Worm (Caenorhabditis elegans): ENCODE data around the gene clec-57.

- TF ChIP-seq aly-2 (tag; optimal IDR thresholded peaks at IDR 0.05) (no peak), mab-5 (tag; optimal IDR thresholded peaks at IDR 0.05) (no peak), peb-1 (tag; optimal IDR thresholded peaks at IDR 0.05) (no peak), ztf-11 (tag; optimal IDR thresholded peaks at IDR 0.05) (no peak), R02D3.7 (tag; optimal IDR thresholded peaks at IDR 0.05) (no peak), ama-1 (optimal IDR thresholded peaks at IDR 0.05) (no peak), unc-39 (tag; optimal IDR thresholded peaks at IDR 0.05) (no peak), skn-1 (tag; optimal IDR thresholded peaks at IDR 0.05) (no peak), unc-62 (GFP tag; optimal IDR thresholded peaks at IDR 0.05) (no peak), nhr-6 (tag; optimal IDR thresholded peaks at IDR 0.05) (no peak)
Measured at ce11 chrV:14449397-14449796, 19.6 kb upstream of the clec-57 start, which contains the start of gene F23B12.7.
